Fruit fly (Drosophila melanogaster): ENCODE results near the gene LManVI.

The LManVI gene

DNA sequence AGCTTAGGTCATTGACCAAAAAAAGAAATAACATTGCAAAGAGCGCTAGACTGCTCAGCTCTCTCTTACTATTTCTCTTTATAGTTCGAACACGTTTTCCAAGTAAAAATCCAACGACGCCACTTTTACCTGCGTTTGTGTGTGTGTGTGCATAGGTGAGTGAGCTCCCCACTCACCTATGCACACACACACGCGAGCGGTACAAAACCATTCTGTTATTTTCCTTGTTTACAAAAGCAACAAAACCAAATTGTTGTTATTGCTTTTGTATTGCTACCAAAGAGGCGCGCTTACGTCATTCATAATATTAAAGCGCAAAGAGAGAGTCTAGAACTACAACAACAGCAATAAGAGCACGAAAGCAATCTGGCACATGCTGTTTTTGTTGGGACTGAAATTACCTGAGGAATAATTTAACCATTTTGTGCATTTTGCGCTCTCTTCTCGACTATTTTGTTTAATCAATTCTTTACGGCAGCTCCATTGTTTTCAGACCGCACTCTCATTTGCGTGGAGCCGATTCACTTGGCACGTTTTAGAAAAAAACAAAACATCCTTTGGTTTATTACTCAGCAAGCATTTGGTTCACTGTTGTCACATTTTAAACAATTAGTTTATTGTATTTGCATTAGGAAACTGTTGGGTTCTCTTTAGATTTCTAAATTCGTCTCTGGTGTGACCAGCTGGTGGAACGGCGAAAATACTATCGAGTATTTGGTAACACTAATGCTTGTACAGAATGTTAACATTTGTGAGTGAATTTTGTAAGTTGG is 40.9 kb downstream of the LManVI start, which contains the start of gene raw (continued):
- TF ChIP-seq Gug (GFP tag; IDR thresholded peaks at IDR 0.05) = no peak
- TF ChIP-seq gsb-n (tag; optimal IDR thresholded peaks at IDR 0.05) = no peak
- no peak for TF ChIP-seq Six4 (GFP tag; optimal IDR thresholded peaks at IDR 0.05)
- TF ChIP-seq h (optimal IDR thresholded peaks at IDR 0.05) = no peak
- TF ChIP-seq fd102C (GFP tag; optimal IDR thresholded peaks at IDR 0.05) = no peak
- TF ChIP-seq lab (GFP tag; optimal IDR thresholded peaks at IDR 0.05) = peak; percentile 42
- TF ChIP-seq H2.0 (GFP tag; IDR thresholded peaks at IDR 0.05) = no peak
- TF ChIP-seq ttk (GFP tag; IDR thresholded peaks at IDR 0.05) = no peak
- no peak for TF ChIP-seq crol (GFP tag; IDR thresholded peaks at IDR 0.05)
- TF ChIP-seq CG3726 (GFP tag; IDR thresholded peaks at IDR 0.05) = no peak
- no peak for TF ChIP-seq CG18011 (GFP tag; optimal IDR thresholded peaks at IDR 0.05)
- no peak for TF ChIP-seq CG3838 (GFP tag; optimal IDR thresholded peaks at IDR 0.05)
- no peak for TF ChIP-seq CG14014 (GFP tag; IDR thresholded peaks at IDR 0.05)
- peak; percentile 17 for TF ChIP-seq gro (GFP tag; optimal IDR thresholded peaks at IDR 0.05)
- no peak for TF ChIP-seq crc (GFP tag; optimal IDR thresholded peaks at IDR 0.05)
- TF ChIP-seq slbo (GFP tag; IDR thresholded peaks at IDR 0.05) = no peak
- TF ChIP-seq fd96Cb (tag; optimal IDR thresholded peaks at IDR 0.05) = no peak
- no peak; the same call in 1 of the 2 replicates for TF ChIP-seq sens-2 (GFP tag; IDR thresholded peaks at IDR 0.05)
- no peak for TF ChIP-seq tx (GFP tag; optimal IDR thresholded peaks at IDR 0.05)
- TF ChIP-seq fru (optimal IDR thresholded peaks at IDR 0.05) = no peak
- peak; percentile 20 for TF ChIP-seq CG31365 (tag; optimal IDR thresholded peaks at IDR 0.05)
- TF ChIP-seq dmrt11E (tag; optimal IDR thresholded peaks at IDR 0.05) = no peak
- TF ChIP-seq sqz (GFP tag; optimal IDR thresholded peaks at IDR 0.05) = no peak
- no peak for TF ChIP-seq Dp (GFP tag; optimal IDR thresholded peaks at IDR 0.05)
- no peak for TF ChIP-seq Poxn (GFP tag; IDR thresholded peaks at IDR 0.05)
- TF ChIP-seq crp (GFP tag; optimal IDR thresholded peaks at IDR 0.05) = no peak
- no peak for TF ChIP-seq Neu2 (GFP tag; optimal IDR thresholded peaks at IDR 0.05; ENCODE audit: borderline replicate concordance)
- TF ChIP-seq CG4854 (GFP tag; optimal IDR thresholded peaks at IDR 0.05) = peak; percentile 4
- peak; percentile 77 for TF ChIP-seq kni (GFP tag; optimal IDR thresholded peaks at IDR 0.05)
- no peak for TF ChIP-seq tap (tag; optimal IDR thresholded peaks at IDR 0.05)
- no peak for TF ChIP-seq CG1024 (GFP tag; IDR thresholded peaks at IDR 0.05)
- TF ChIP-seq tgo (GFP tag; IDR thresholded peaks at IDR 0.05) = no peak
- no peak for TF ChIP-seq CG14710 (tag; optimal IDR thresholded peaks at IDR 0.05)
- no peak for TF ChIP-seq CG11247 (GFP tag; IDR thresholded peaks at IDR 0.05)
- TF ChIP-seq Rx (GFP tag; IDR thresholded peaks at IDR 0.05) = no peak
- peak; percentile 66 for TF ChIP-seq Fer1 (GFP tag; optimal IDR thresholded peaks at IDR 0.05)
- TF ChIP-seq sc (optimal IDR thresholded peaks at IDR 0.05) = no peak
- no peak for TF ChIP-seq sc (GFP tag; optimal IDR thresholded peaks at IDR 0.05)
- TF ChIP-seq Oli (tag; optimal IDR thresholded peaks at IDR 0.05) = no peak
- TF ChIP-seq CG11696 (GFP tag; IDR thresholded peaks at IDR 0.05) = no peak
- TF ChIP-seq Dek (tag; optimal IDR thresholded peaks at IDR 0.05) = no peak
- no peak for TF ChIP-seq pan (optimal IDR thresholded peaks at IDR 0.05)
- no peak for TF ChIP-seq pan (GFP tag; optimal IDR thresholded peaks at IDR 0.05 in 1 of 2, IDR thresholded peaks at IDR 0.05 in 1 of 2)
- no peak for TF ChIP-seq Hsf (GFP tag; optimal IDR thresholded peaks at IDR 0.05)
- no peak for TF ChIP-seq Tbp (GFP tag; optimal IDR thresholded peaks at IDR 0.05)
- no peak for TF ChIP-seq knrl (GFP tag; IDR thresholded peaks at IDR 0.05; ENCODE audit: partially characterized antibody)
- TF ChIP-seq usp (GFP tag; optimal IDR thresholded peaks at IDR 0.05) = no peak
- TF ChIP-seq shn (GFP tag; optimal IDR thresholded peaks at IDR 0.05) = no peak
- TF ChIP-seq HLH4C (GFP tag; IDR thresholded peaks at IDR 0.05; ENCODE audit: partially characterized antibody) = no peak
- TF ChIP-seq ems (GFP tag; optimal IDR thresholded peaks at IDR 0.05) = no peak
- no peak for TF ChIP-seq CG12299 (tag; optimal IDR thresholded peaks at IDR 0.05)
- no peak for TF ChIP-seq CG11695 (GFP tag; IDR thresholded peaks at IDR 0.05)

Measured in whole organism, embryonic.